Worm (Caenorhabditis elegans) whole organism, L1 larva: ENCODE measurements around the gene egl-20.
A peak's percentile ranks its signal among the peaks of the same experiment; 100 is the strongest.

Experiments used
- C04F5.9 ChIP-seq: sonication (generic microtip); optimal IDR thresholded peaks from 2 replicates; lab custom pipeline; 2016; ENCODE audit warnings: missing genetic modification characterization, missing compliant biosample characterization
- C34B4.2 ChIP-seq: sonication (generic microtip); optimal IDR thresholded peaks from 2 replicates; lab custom pipeline; 2017; ENCODE audit warnings: mild to moderate bottlenecking, missing genetic modification characterization, missing compliant biosample characterization
- F16B12.6 ChIP-seq: fragments of 150-350 bp; optimal IDR thresholded peaks from 2 replicates; lab custom pipeline; 2014; ENCODE audit warnings: missing biosample characterization, missing genetic modification characterization
- Y116A8C.19 ChIP-seq: sonication (generic microtip); optimal IDR thresholded peaks from 2 replicates; lab custom pipeline; 2016; ENCODE audit warnings: missing compliant biosample characterization, missing genetic modification characterization, borderline replicate concordance
- aha-1 ChIP-seq: fragments of 150-350 bp; optimal IDR thresholded peaks from 2 replicates; lab custom pipeline; 2014; ENCODE audit warnings: missing biosample characterization, missing genetic modification characterization
- alr-1 ChIP-seq: fragments of 200-800 bp; sonication (Bioruptor generic); optimal IDR thresholded peaks from 2 replicates; lab custom pipeline; 2018; ENCODE audit warnings: borderline replicate concordance, mild to moderate bottlenecking, missing genetic modification characterization, missing compliant biosample characterization
- ama-1 ChIP-seq: fragments of 150-350 bp; optimal IDR thresholded peaks from 2 replicates; lab custom pipeline; 2014
- ceh-63 ChIP-seq: fragments of 200-800 bp; sonication (Bioruptor generic); optimal IDR thresholded peaks from 2 replicates; lab custom pipeline; 2018; ENCODE audit warnings: mild to moderate bottlenecking, missing genetic modification characterization, missing compliant biosample characterization
- ceh-82 ChIP-seq, 3 experiments: fragments of 150-350 bp in 1 of 3; sonication (generic microtip) in 2 of 3; optimal IDR thresholded peaks; 2 replicates each; lab custom pipeline; 2014 to 2017; ENCODE audit warnings: missing biosample characterization in 3 of 3, missing genetic modification characterization in 3 of 3
- ceh-88 ChIP-seq: fragments of 200-800 bp; sonication (Bioruptor generic); IDR thresholded peaks from 2 replicates; pipeline ENCODE4 v1.3.6; 2022; ENCODE audit warnings: missing genetic modification characterization, missing compliant biosample characterization
- ces-1 ChIP-seq: fragments of 150-350 bp; optimal IDR thresholded peaks from 2 replicates; lab custom pipeline; 2014; ENCODE audit warnings: missing biosample characterization, missing genetic modification reagents, missing genetic modification characterization
- dpl-1 ChIP-seq, 3 experiments: fragments of 150-350 bp in 2 of 3; sonication (generic microtip) in 1 of 3; optimal IDR thresholded peaks; 2 replicates each; lab custom pipeline; 2014 to 2017; ENCODE audit warnings: missing biosample characterization in 3 of 3, missing genetic modification characterization in 3 of 3, missing genetic modification reagents in 3 of 3
- efl-1 ChIP-seq, 4 experiments: fragments of 150-350 bp; optimal IDR thresholded peaks in 3 of 4; peaks in 1 of 4; 1 replicate in 1 of 4; 2 replicates in 3 of 4; lab custom pipeline; 2014; ENCODE audit warnings: missing biosample characterization in 2 of 4, missing genetic modification characterization in 2 of 4, missing genetic modification reagents in 2 of 4
- egl-27 ChIP-seq, 2 experiments: fragments of 150-350 bp in 1 of 2; sonication (generic microtip); optimal IDR thresholded peaks; 3 replicates each; lab custom pipeline; 2017 to 2018; ENCODE audit warnings: missing biosample characterization in 2 of 2, missing genetic modification characterization in 2 of 2, missing genetic modification reagents in 2 of 2
- fkh-10 ChIP-seq: sonication (generic microtip); optimal IDR thresholded peaks from 2 replicates; lab custom pipeline; 2017; ENCODE audit warnings: missing biosample characterization, missing genetic modification reagents, missing genetic modification characterization
- fos-1 ChIP-seq: fragments of 150-350 bp; optimal IDR thresholded peaks from 2 replicates; lab custom pipeline; 2014; ENCODE audit warnings: missing biosample characterization, missing genetic modification characterization
- grh-1 ChIP-seq: fragments of 200-800 bp; sonication (Bioruptor generic); IDR thresholded peaks from 2 replicates; pipeline ENCODE4 v1.3.6; 2022; ENCODE audit warnings: missing genetic modification reagents, missing genetic modification characterization, missing compliant biosample characterization
- hlh-17 ChIP-seq: fragments of 200-800 bp; sonication (Bioruptor generic); optimal IDR thresholded peaks from 2 replicates; lab custom pipeline; 2018; ENCODE audit warnings: missing genetic modification characterization, mild to moderate bottlenecking, missing compliant biosample characterization, moderate library complexity, borderline replicate concordance
- hlh-4 ChIP-seq: sonication (generic microtip); optimal IDR thresholded peaks from 2 replicates; lab custom pipeline; 2016; ENCODE audit warnings: mild to moderate bottlenecking, missing genetic modification characterization, missing compliant biosample characterization
- irx-1 ChIP-seq: sonication (generic microtip); optimal IDR thresholded peaks from 2 replicates; lab custom pipeline; 2016; ENCODE audit warnings: missing genetic modification characterization, missing compliant biosample characterization
- lin-13 ChIP-seq: fragments of 150-350 bp; optimal IDR thresholded peaks from 2 replicates; lab custom pipeline; 2014; ENCODE audit warnings: missing biosample characterization, missing genetic modification reagents, missing genetic modification characterization
- lin-14 ChIP-seq: fragments of 200-800 bp; sonication (Bioruptor generic); optimal IDR thresholded peaks from 2 replicates; lab custom pipeline; 2018; ENCODE audit warnings: mild to moderate bottlenecking, missing genetic modification characterization, moderate library complexity, missing compliant biosample characterization
- lin-15B ChIP-seq: fragments of 150-350 bp; sonication (generic microtip); optimal IDR thresholded peaks from 3 replicates; lab custom pipeline; 2014; ENCODE audit warnings: missing biosample characterization, missing genetic modification characterization
- lin-35 ChIP-seq, 2 experiments: fragments of 150-350 bp; optimal IDR thresholded peaks; 2 replicates each; lab custom pipeline; 2014; ENCODE audit warnings: missing biosample characterization in 2 of 2, missing genetic modification characterization in 2 of 2, missing genetic modification reagents in 2 of 2
- lin-39 ChIP-seq: fragments of 150-350 bp; optimal IDR thresholded peaks from 2 replicates; lab custom pipeline; 2014; ENCODE audit warnings: missing biosample characterization, missing genetic modification reagents, missing genetic modification characterization
- mab-9 ChIP-seq: fragments of 200-800 bp; sonication (Bioruptor generic); IDR thresholded peaks from 2 replicates; pipeline ENCODE4 v1.3.6; 2022; ENCODE audit warnings: missing genetic modification reagents, missing genetic modification characterization, missing compliant biosample characterization
- mep-1 ChIP-seq: fragments of 150-350 bp; optimal IDR thresholded peaks from 2 replicates; lab custom pipeline; 2014; ENCODE audit warnings: missing biosample characterization, missing genetic modification characterization
- nhr-19 ChIP-seq: fragments of 200-800 bp; sonication (Bioruptor generic); conservative IDR thresholded peaks from 2 replicates; pipeline ENCODE4 v1.3.6; 2022; ENCODE audit warnings: missing genetic modification characterization, missing compliant biosample characterization
- nhr-20 ChIP-seq: sonication (generic microtip); optimal IDR thresholded peaks from 2 replicates; lab custom pipeline; 2016; ENCODE audit warnings: mild to moderate bottlenecking, missing genetic modification characterization, missing compliant biosample characterization
- nhr-237 ChIP-seq: fragments of 150-350 bp; optimal IDR thresholded peaks from 2 replicates; lab custom pipeline; 2014; ENCODE audit warnings: missing biosample characterization, missing genetic modification characterization
- nhr-28 ChIP-seq: fragments of 150-350 bp; optimal IDR thresholded peaks from 2 replicates; lab custom pipeline; 2014; ENCODE audit warnings: missing biosample characterization, missing genetic modification characterization
- nhr-47 ChIP-seq: sonication (generic microtip); optimal IDR thresholded peaks from 2 replicates; lab custom pipeline; 2016; ENCODE audit warnings: mild to moderate bottlenecking, missing genetic modification characterization, moderate library complexity, missing compliant biosample characterization
- nhr-77 ChIP-seq: fragments of 150-350 bp; optimal IDR thresholded peaks from 2 replicates; lab custom pipeline; 2014; ENCODE audit warnings: missing biosample characterization, missing genetic modification characterization
- nhr-90 ChIP-seq: sonication (generic microtip); optimal IDR thresholded peaks from 2 replicates; lab custom pipeline; 2016; ENCODE audit warnings: mild to moderate bottlenecking, missing genetic modification characterization, missing compliant biosample characterization; ENCODE audit not compliant: poor library complexity
- pax-3 ChIP-seq: fragments of 200-800 bp; sonication (Bioruptor generic); optimal IDR thresholded peaks from 2 replicates; lab custom pipeline; 2018; ENCODE audit warnings: mild to moderate bottlenecking, missing genetic modification characterization, moderate library complexity, missing compliant biosample characterization
- skn-1 ChIP-seq: fragments of 150-350 bp; optimal IDR thresholded peaks from 2 replicates; lab custom pipeline; 2014; ENCODE audit warnings: missing biosample characterization, missing genetic modification characterization
- snpc-4 ChIP-seq: fragments of 150-350 bp; optimal IDR thresholded peaks from 2 replicates; lab custom pipeline; 2014; ENCODE audit warnings: missing biosample characterization, missing genetic modification characterization
- snu-23 ChIP-seq: sonication (generic microtip); optimal IDR thresholded peaks from 2 replicates; lab custom pipeline; 2016; ENCODE audit warnings: missing genetic modification characterization, missing compliant biosample characterization
- sox-4 ChIP-seq: sonication (generic microtip); optimal IDR thresholded peaks from 2 replicates; lab custom pipeline; 2016; ENCODE audit warnings: missing genetic modification characterization, missing compliant biosample characterization
- sup-37 ChIP-seq: fragments of 200-800 bp; sonication (Bioruptor generic); optimal IDR thresholded peaks from 2 replicates; lab custom pipeline; 2018; ENCODE audit warnings: mild to moderate bottlenecking, missing genetic modification characterization, missing compliant biosample characterization
- swsn-7 ChIP-seq: sonication (generic microtip); optimal IDR thresholded peaks from 2 replicates; lab custom pipeline; 2016; ENCODE audit warnings: missing genetic modification characterization, missing compliant biosample characterization
- unc-30 ChIP-seq: sonication (generic microtip); optimal IDR thresholded peaks from 2 replicates; lab custom pipeline; 2017; ENCODE audit warnings: missing biosample characterization, missing genetic modification characterization
- unc-86 ChIP-seq: sonication (generic microtip); optimal IDR thresholded peaks from 2 replicates; lab custom pipeline; 2016; ENCODE audit warnings: missing genetic modification characterization, missing compliant biosample characterization
- xbp-1 ChIP-seq: sonication (generic microtip); optimal IDR thresholded peaks from 2 replicates; lab custom pipeline; 2016; ENCODE audit warnings: missing genetic modification characterization, missing compliant biosample characterization
- ztf-11 ChIP-seq, 2 experiments: sonication (generic microtip); optimal IDR thresholded peaks; 2 replicates each; lab custom pipeline; 2016 to 2017; ENCODE audit warnings: missing genetic modification characterization in 2 of 2, missing biosample characterization in 1 of 2, missing compliant biosample characterization in 1 of 2
- ztf-4 ChIP-seq: fragments of 150-350 bp; optimal IDR thresholded peaks from 2 replicates; lab custom pipeline; 2014; ENCODE audit warnings: missing biosample characterization, missing genetic modification characterization

egl-20 gene

DNA sequence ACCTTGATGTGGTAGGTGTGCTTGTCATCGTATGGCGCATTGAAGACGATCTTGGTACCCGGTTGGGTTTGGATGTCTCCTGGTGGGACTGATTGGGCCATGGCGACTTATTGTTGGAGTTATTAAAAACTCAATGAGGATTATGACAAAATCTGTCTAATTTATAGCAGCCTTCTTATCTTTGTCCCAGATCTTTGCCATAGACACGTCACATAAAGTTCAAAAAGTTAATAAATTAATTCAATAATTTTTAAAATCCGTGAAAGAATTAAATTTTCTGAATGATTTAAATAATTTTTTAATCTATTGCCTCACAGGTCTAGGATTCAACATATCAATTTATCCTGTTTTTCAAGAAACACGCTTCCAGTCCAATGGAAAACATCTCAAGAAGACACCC, 21.0 kb upstream of the egl-20 start, which contains the start of gene msp-81:
TSS of gene msp-81 (minus strand) at position 101 of the 400 bp plus-strand sequence.
- TF ChIP-seq sup-37 (no peak), C34B4.2 (tag; lab: Kevin White, UChicago) (no peak), fos-1 (tag; lab: Kevin White, UChicago) (no peak), nhr-20 (no peak), swsn-7 (no peak), nhr-237 (tag; lab: Kevin White, UChicago) (no peak), mab-9 (GFP tag; lab: Robert Waterston, UW) (no peak), ces-1 (no peak), egl-27 (tag; optimal IDR thresholded peaks at IDR 0.05; lab: Kevin White, UChicago) (no peak), pax-3 (tag; lab: Kevin White, UChicago) (no peak)

DNA sequence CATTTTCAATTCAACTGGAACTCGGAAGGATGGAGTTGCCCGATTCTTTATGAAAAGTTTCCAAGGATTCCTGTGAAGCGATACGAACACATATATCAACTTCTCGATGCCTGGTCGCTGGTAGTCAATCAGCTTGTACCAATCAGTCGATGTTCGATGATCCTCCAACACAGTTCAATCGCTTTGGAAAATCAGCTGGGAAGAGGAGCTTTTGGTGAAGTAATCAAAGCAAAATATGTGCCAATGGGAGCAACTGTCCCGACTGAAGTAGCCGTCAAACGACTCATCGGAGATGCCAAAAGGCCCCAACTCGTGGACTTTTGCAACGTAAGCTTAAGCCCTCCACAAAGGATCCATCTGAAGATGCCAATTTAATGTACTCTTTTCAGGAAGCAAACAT, 18.0 kb upstream of the egl-20 start:
- TF ChIP-seq nhr-19 (GFP tag; lab: Robert Waterston, UW) (no peak), unc-30 (no peak), ztf-4 (tag; lab: Kevin White, UChicago) (no peak), snu-23 (GFP tag; lab: Kevin White, UChicago) (no peak), lin-13 (GFP tag; lab: Kevin White, UChicago) (no peak), mep-1 (no peak), C34B4.2 (tag; lab: Kevin White, UChicago) (no peak), C04F5.9 (no peak), pax-3 (tag; lab: Kevin White, UChicago) (no peak), aha-1 (tag; lab: Kevin White, UChicago) (no peak), swsn-7 (no peak), nhr-28 (tag; lab: Kevin White, UChicago) (no peak), grh-1 (GFP tag; lab: Robert Waterston, UW) (no peak), ceh-82 (tag; optimal IDR thresholded peaks at IDR 0.05; lab: Kevin White, UChicago) (no peak), Y116A8C.19 (no peak), dpl-1 (GFP tag; optimal IDR thresholded peaks at IDR 0.05; lab: Kevin White, UChicago) (no peak), nhr-77 (tag; lab: Kevin White, UChicago) (no peak)

DNA sequence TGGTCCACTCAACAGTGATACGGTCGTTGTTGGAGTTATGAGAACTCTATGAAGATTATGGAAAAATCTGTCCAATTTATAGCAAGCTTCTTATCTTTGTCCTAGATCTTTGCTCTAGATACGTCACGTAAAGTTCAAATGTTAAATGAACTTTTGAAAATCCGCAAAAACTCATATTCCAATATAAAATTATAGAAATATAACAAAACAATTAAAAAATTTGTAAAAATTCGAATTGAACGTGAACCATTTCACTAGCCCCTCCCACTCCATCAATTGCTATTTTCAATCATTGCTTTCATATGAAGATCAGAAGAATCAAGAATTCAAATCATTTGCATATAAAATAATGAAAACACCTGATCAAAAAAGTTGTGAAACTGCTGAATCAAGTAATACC, 17.3 kb upstream of the egl-20 start, which contains the start of gene kin-21:
TSS of gene kin-21 (plus strand) at position 301 of the 400 bp plus-strand sequence.
- TF ChIP-seq sox-4 (tag; lab: Kevin White, UChicago) (no peak), ama-1 (lab: Kevin White, UChicago) (no peak), sup-37 (no peak), irx-1 (no peak), fkh-10 (GFP tag; lab: Kevin White, UChicago) (no peak), skn-1 (tag; lab: Kevin White, UChicago) (no peak), mep-1 (no peak), nhr-90 (tag; lab: Kevin White, UChicago) (no peak), grh-1 (GFP tag; lab: Robert Waterston, UW) (no peak), nhr-47 (no peak), lin-13 (GFP tag; lab: Kevin White, UChicago) (no peak), F16B12.6 (tag; lab: Kevin White, UChicago) (no peak), dpl-1 (GFP tag; optimal IDR thresholded peaks at IDR 0.05; lab: Kevin White, UChicago) (no peak), alr-1 (tag; lab: Kevin White, UChicago) (no peak), xbp-1 (tag; lab: Kevin White, UChicago) (no peak), ztf-11 (tag; optimal IDR thresholded peaks at IDR 0.05; lab: Kevin White, UChicago) (no peak), lin-15B (tag; lab: Kevin White, UChicago) (no peak), snu-23 (GFP tag; lab: Kevin White, UChicago) (no peak), unc-30 (no peak)
- TF ChIP-seq, all 84 proteins: peak for 0

DNA sequence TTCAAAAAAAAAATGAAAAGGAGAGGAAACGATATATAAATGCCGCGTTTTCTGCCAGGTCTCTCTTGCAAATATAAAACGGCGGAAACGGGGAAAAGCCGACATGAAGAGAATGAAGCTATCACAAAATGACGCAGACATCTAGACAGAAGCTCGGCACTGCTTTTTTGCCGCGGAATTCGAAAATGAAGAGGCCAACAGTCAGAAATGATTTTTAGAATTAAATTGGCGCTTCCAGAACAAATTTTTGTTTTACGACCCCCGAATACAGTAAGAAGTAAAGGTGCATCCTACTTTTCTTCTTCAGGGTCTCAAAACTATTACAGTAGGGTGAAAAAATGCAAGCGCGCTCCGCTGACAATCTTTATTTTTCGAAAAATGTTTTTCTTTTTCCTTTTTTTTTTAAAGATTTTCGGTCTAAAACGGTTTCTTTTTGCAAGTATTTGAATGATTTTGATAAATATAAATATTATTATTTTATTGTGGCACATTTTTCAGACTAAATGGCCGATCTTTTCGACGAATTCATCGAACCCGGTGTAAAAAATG, 9.9 kb upstream of the egl-20 start, which contains the start of gene mtr-4:
TSS of gene mtr-4 (plus strand) at position 499 of the 549 bp plus-strand sequence.
- no peak for TF ChIP-seq ceh-63 (GFP tag; lab: Kevin White, UChicago)
- peak; percentile 9 for TF ChIP-seq xbp-1 (tag; lab: Kevin White, UChicago)
- no peak for TF ChIP-seq F16B12.6 (tag; lab: Kevin White, UChicago)
- no peak for TF ChIP-seq unc-86 (tag; lab: Kevin White, UChicago)
- no peak for TF ChIP-seq ztf-4 (tag; lab: Kevin White, UChicago)
- TF ChIP-seq efl-1 (optimal IDR thresholded peaks at IDR 0.05; lab: Kevin White, UChicago): peak; percentile 32 to 69
- TF ChIP-seq efl-1 (GFP tag; optimal IDR thresholded peaks at IDR 0.05 in 1 of 2; lab: Kevin White, UChicago): peak; percentile 73 to 95
- no peak for TF ChIP-seq lin-39 (tag; lab: Kevin White, UChicago)
- no peak for TF ChIP-seq hlh-17 (GFP tag; lab: Kevin White, UChicago)
- TF ChIP-seq lin-35 (GFP tag; optimal IDR thresholded peaks at IDR 0.05; lab: Kevin White, UChicago): peak; percentile 40 to 63
- no peak for TF ChIP-seq fkh-10 (GFP tag; lab: Kevin White, UChicago)
- no peak for TF ChIP-seq ceh-88
- no peak for TF ChIP-seq hlh-4 (tag; lab: Kevin White, UChicago)
- TF ChIP-seq nhr-47: no peak
- TF ChIP-seq pax-3 (tag; lab: Kevin White, UChicago): no peak
- TF ChIP-seq snpc-4 (tag; lab: Kevin White, UChicago): no peak
- no peak for TF ChIP-seq lin-14
- no peak for TF ChIP-seq unc-30
